Fruit fly (Drosophila melanogaster): ENCODE results near the gene Tm2.
A peak's percentile ranks its signal among the peaks of the same experiment; 100 is the strongest.

Gene Tm2

DNA sequence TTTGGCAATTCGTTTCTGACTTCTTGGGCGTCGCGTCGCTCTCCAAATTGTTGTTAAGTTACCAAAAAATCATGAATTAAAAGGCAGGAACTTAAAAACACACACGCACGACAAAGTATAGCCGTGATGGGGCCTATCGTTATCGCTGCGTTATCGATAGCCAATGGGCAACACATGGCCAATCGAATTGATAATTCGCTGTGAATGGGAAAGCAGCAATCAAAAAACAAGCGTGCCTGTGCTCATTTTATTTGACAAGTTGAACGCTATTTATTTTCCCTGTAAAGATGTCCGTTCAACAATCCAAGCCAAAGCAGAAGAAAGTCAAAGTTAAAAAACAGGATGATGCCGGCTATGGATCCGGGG lies 36.0 kb downstream of the Tm2 start, which contains the start of the genes Surf4 and CG31301 (continued):
- TF ChIP-seq CG34224 (GFP tag; IDR thresholded peaks at IDR 0.05; ENCODE audit: partially characterized antibody) (peak; percentile 64), zen (tag; optimal IDR thresholded peaks at IDR 0.05) (no peak), Dll (GFP tag; IDR thresholded peaks at IDR 0.05; ENCODE audit: partially characterized antibody) (peak; percentile 61; the same call in 3 of the 4 replicates), CG4328 (GFP tag; optimal IDR thresholded peaks at IDR 0.05) (no peak), Sox102F (GFP tag; optimal IDR thresholded peaks at IDR 0.05) (no peak), Lhr (GFP tag; optimal IDR thresholded peaks at IDR 0.05) (no peak), pita (GFP tag; optimal IDR thresholded peaks at IDR 0.05) (no peak), CG12219 (GFP tag; optimal IDR thresholded peaks at IDR 0.05) (no peak), eve (GFP tag; optimal IDR thresholded peaks at IDR 0.05) (no peak), phol (tag; optimal IDR thresholded peaks at IDR 0.05) (peak; percentile 16), CG17568 (GFP tag; optimal IDR thresholded peaks at IDR 0.05) (no peak), wek (GFP tag; optimal IDR thresholded peaks at IDR 0.05) (no peak), CG15514 (GFP tag; optimal IDR thresholded peaks at IDR 0.05) (peak; percentile 27), tna (GFP tag; IDR thresholded peaks at IDR 0.05; ENCODE audit: partially characterized antibody) (peak; percentile 85), zfh2 (GFP tag; optimal IDR thresholded peaks at IDR 0.05) (no peak), amos (GFP tag; IDR thresholded peaks at IDR 0.05; ENCODE audit: partially characterized antibody) (peak; percentile 74), CG7556 (GFP tag; optimal IDR thresholded peaks at IDR 0.05) (no peak), E2f2 (GFP tag; IDR thresholded peaks at IDR 0.05) (0 out of 2 replicates have a peak, but pooled peaks have one; percentile 33), ewg (GFP tag; optimal IDR thresholded peaks at IDR 0.05) (no peak), CG11093 (GFP tag; IDR thresholded peaks at IDR 0.05) (no peak), CG13424 (tag; optimal IDR thresholded peaks at IDR 0.05) (no peak), pum (GFP tag; optimal IDR thresholded peaks at IDR 0.05) (no peak), Deaf1 (tag; optimal IDR thresholded peaks at IDR 0.05) (no peak), ham (GFP tag; IDR thresholded peaks at IDR 0.05) (no peak), CG15601 (tag; optimal IDR thresholded peaks at IDR 0.05) (no peak), CG13123 (GFP tag; optimal IDR thresholded peaks at IDR 0.05) (no peak), CG1647 (GFP tag; optimal IDR thresholded peaks at IDR 0.05) (no peak), Rfx (GFP tag; IDR thresholded peaks at IDR 0.05) (0 out of 2 replicates have a peak, but pooled peaks have one; percentile 10), Elba2 (GFP tag; optimal IDR thresholded peaks at IDR 0.05) (no peak), CG7928 (GFP tag; optimal IDR thresholded peaks at IDR 0.05) (no peak), Gsc (GFP tag; IDR thresholded peaks at IDR 0.05) (no peak), MTF-1 (GFP tag; optimal IDR thresholded peaks at IDR 0.05; ENCODE audit: borderline replicate concordance) (no peak), CG4820 (GFP tag; optimal IDR thresholded peaks at IDR 0.05) (no peak), CG17912 (GFP tag; optimal IDR thresholded peaks at IDR 0.05) (no peak), pho (GFP tag; optimal IDR thresholded peaks at IDR 0.05) (no peak), Bgb (GFP tag; IDR thresholded peaks at IDR 0.05; ENCODE audit: partially characterized antibody) (peak; percentile 76), shn (GFP tag; optimal IDR thresholded peaks at IDR 0.05) (no peak), CG3065 (GFP tag; optimal IDR thresholded peaks at IDR 0.05) (no peak), emc (GFP tag; optimal IDR thresholded peaks at IDR 0.05) (no peak), exex (tag; optimal IDR thresholded peaks at IDR 0.05) (no peak), ERR (GFP tag; optimal IDR thresholded peaks at IDR 0.05) (no peak), salm (tag; optimal IDR thresholded peaks at IDR 0.05) (no peak), chm (GFP tag; IDR thresholded peaks at IDR 0.05) (no peak), Kr (GFP tag; optimal IDR thresholded peaks at IDR 0.05) (no peak), wor (GFP tag; IDR thresholded peaks at IDR 0.05) (no peak), CG7839 (tag; optimal IDR thresholded peaks at IDR 0.05) (no peak), CG3407 (GFP tag; optimal IDR thresholded peaks at IDR 0.05) (no peak), prd (optimal IDR thresholded peaks at IDR 0.05) (no peak), prd (GFP tag; IDR thresholded peaks at IDR 0.05) (no peak), CG2202 (tag; optimal IDR thresholded peaks at IDR 0.05) (no peak), CG30431 (GFP tag; optimal IDR thresholded peaks at IDR 0.05) (no peak)
